Worm (Caenorhabditis elegans) whole organism, dauer: ENCODE results near the gene Y39B6A.30.

ENCODE experiments used
- unc-62 ChIP-seq: sonication (generic microtip); optimal IDR thresholded peaks from 2 replicates; lab custom pipeline; 2017; ENCODE audit warnings: missing biosample characterization, missing genetic modification reagents, missing genetic modification characterization

Gene Y39B6A.30

DNA sequence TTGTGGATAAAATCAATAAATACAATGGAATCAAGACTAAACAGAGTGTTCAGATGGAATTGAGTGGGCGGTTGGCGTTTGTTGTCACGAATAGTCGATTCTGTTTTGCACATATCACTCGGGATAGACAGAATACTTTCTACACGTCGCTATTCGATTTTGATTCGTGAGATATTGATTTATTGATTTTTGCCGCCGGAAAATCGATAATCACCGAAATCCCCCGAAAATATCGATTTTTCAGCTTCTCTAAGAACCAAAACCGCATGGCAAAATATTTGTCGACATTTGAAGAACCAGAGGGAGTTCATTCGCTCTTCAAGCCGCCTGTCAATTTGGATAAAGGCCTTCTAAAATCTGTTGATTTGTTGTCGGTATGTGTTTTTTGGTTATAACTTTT lies 4.0 kb upstream of the Y39B6A.30 start:
- no peak for TF ChIP-seq unc-62 (GFP tag; lab: Kevin White, UChicago)

ce11 chrV:19013215-19013614 lies 1.2 kb upstream of the Y39B6A.30 start:
- no peak for TF ChIP-seq unc-62 (GFP tag; lab: Kevin White, UChicago)

- no peak for TF ChIP-seq unc-62 (GFP tag; lab: Kevin White, UChicago)
Measured at ce11 chrV:19019239-19019638, 4.9 kb downstream of the Y39B6A.30 start.

DNA sequence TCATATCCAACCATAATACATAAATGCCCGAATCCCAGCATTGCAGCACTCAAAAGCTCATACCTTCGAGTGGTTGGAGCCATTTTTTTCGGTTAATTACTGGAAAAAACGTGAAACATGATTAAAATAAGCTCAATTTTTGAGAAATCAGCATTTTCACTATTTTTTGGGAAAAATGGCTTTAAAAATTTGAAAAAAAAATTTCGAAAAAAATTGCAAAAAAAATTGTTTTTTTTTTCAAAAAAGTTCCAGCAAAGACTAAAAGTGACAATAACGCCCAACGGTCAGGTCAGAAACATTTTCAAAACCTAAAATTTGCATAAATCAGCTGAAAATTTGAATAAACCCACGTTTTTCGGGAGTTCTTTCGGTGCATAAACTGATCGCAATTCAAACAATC lies 10.3 kb downstream of the Y39B6A.30 start, which contains the start of gene Y39B6A.29:
TSS of gene Y39B6A.29 (minus strand) at position 101 of the 400 bp plus-strand sequence.
- TF ChIP-seq unc-62 (GFP tag; lab: Kevin White, UChicago), result no peak

DNA sequence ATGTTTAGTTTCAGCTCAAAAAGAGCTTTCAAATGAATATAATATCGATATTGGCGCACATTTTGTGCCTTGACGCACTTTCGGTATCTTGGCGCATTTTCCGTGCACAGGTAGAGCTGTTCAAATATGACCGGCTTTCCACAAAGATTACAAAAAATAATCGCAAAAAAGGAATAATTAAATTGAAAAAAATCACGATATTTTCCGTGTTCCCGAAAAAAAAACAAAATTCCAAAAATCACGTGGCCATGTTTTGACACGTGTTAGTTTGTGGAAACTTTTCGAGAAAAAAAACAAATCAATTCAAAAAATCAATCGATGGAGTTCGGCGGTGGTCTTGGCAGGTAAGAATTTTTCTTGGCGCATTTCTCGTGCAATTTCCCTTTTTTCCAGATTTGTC lies 11.8 kb downstream of the Y39B6A.30 start, which contains the start of gene Y39B6A.25:
TSS of gene Y39B6A.25 (plus strand) at position 301 of the 400 bp plus-strand sequence.
- TF ChIP-seq unc-62 (GFP tag; lab: Kevin White, UChicago), result no peak

DNA sequence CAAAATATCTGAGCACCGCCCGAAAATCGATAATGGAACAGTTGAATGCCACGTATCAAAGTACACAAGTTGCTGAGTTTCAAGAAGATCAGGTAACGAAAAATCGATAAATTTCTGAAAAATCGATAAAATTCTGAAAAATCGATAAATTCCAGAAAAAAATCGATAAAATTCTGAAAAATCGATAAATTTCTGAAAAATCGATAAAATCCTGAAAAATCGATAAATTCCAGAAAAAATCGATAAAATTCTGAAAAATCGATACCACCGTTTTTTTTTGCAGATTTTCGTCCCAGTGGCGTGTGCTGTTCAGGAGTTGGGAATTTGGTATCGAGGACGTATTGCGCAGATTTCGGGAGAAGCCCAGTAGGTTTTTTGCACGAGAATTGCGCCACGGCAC lies 13.0 kb downstream of the Y39B6A.30 start:
- TF ChIP-seq unc-62 (GFP tag; lab: Kevin White, UChicago), result no peak

DNA sequence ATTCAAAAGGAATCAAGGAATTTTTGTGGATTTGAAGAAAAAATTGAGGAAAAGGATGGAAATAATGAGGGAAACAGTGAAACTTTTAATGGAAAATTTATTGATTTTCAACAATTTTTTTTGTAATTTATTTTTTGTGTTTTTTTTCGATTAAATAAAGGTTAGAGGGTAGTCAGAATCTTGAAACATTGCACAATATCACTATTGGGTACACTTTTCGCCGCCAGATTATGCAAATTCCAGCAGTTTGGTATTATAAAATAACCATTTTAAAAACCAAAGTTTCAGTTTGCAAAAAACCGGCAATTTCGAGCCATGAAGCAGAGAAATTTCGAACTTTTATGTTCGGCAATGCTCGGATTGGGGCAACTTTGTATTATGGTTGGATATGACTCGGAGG lies 17.1 kb downstream of the Y39B6A.30 start, which contains the start of gene Y39B6A.27:
TSS of gene Y39B6A.27 (plus strand) at position 301 of the 400 bp plus-strand sequence.
- TF ChIP-seq unc-62 (GFP tag; lab: Kevin White, UChicago), result no peak

- no peak for TF ChIP-seq unc-62 (GFP tag; lab: Kevin White, UChicago)
Measured at ce11 chrV:19036061-19036460, 21.7 kb downstream of the Y39B6A.30 start.

ce11 chrV:19037222-19037621 lies 22.8 kb downstream of the Y39B6A.30 start, which contains the start of gene asp-17:
TSS of gene asp-17 (minus strand) at chrV:19037322.
- TF ChIP-seq unc-62 (GFP tag; lab: Kevin White, UChicago), result no peak

ce11 chrV:19042256-19042655 lies 27.9 kb downstream of the Y39B6A.30 start, which contains the start of gene asp-16:
TSS of gene asp-16 (minus strand) at chrV:19042605.
- no peak for TF ChIP-seq unc-62 (GFP tag; lab: Kevin White, UChicago)

DNA sequence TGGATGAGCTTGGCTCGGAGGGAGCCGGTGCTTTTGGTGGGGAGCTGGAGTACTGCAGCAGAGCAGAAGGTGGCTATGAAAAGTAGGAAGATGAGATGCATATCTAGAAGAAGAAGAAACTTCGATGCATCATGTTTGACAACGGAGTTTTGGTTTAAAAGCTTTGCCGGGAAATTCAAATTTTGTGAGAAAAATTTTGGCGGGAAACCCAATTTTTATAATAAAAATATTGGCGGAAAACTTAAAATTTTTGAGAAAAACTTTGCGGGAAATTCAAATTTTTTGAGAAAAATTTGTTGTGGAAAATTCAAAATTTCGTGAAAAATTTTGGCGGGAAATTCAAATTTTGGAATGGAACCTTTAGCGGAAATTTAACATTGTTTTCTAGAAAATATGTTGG lies 30.4 kb downstream of the Y39B6A.30 start, which contains the start of gene asp-15:
TSS of gene asp-15 (minus strand) at position 101 of the 400 bp plus-strand sequence.
- TF ChIP-seq unc-62 (GFP tag; lab: Kevin White, UChicago), result no peak

ce11 chrV:19047442-19047841 lies 33.1 kb downstream of the Y39B6A.30 start:
- no peak for TF ChIP-seq unc-62 (GFP tag; lab: Kevin White, UChicago)

DNA sequence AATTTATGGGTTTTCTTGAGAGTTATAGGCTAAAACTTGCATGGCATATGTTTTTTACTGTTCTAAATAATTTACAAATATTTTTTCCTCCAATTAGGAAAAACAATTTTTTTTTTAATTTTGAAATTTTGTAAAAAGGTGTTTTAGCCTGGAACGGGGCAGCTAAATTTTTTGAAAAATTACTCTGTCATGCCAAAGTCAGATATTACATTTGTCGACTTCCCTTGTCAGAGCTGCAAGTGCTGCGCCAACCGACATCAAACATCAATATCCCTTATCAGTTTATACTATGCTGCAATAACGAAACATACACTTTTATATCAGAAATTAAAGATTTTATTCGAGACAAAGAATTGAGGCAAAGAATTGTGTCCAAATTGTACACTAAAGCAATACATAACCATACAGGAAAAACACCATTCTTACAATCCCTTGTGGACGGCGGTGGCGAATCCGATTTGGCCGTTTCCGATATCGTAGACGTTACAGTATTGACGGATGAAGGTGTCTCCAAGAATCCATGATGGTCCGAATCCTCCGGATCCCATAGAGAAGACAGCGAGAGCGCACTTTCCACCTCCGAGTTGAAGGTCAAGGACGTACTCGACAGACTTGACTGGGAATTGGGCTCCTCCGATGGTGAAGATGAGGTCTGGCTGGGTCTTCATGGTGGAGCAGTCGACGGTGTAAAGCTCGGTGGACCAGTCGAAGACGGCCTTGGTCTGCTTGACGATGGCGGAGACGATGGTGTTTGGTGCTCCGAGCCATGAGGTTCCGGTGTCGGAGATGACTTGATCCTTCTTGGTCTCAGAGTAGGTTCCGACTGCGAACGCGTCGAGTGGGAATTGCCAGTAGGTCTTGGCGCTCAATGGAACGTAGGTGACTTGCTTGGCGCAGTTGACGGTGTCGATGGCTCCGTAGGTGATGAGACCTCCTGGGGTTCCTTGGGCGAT lies 35.0 kb downstream of the Y39B6A.30 start:
- TF ChIP-seq unc-62 (GFP tag; lab: Kevin White, UChicago), result no peak

DNA sequence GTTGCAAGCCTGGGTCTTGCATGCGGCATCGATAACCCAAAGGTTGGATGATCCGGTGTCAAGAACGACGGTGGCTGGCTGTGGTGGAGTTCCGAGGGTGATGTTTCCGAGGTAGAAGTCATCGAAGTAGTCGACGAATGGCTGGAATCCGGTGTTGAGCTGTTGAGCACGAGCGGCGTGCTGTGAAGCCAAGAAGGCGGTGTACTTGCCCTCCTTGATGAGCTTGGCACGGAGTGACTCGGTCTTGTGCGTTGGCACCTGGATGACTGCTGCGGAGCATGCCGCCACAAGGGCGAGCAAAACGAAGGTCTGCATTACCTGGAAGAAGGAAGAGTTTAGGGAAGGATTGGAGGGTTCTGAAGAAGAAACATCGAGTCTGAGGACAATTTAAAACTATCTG lies 36.1 kb downstream of the Y39B6A.30 start, which contains the start of gene asp-1:
TSS of gene asp-1 (minus strand) at position 315 of the 400 bp plus-strand sequence.
- TF ChIP-seq unc-62 (GFP tag; lab: Kevin White, UChicago), result no peak

DNA sequence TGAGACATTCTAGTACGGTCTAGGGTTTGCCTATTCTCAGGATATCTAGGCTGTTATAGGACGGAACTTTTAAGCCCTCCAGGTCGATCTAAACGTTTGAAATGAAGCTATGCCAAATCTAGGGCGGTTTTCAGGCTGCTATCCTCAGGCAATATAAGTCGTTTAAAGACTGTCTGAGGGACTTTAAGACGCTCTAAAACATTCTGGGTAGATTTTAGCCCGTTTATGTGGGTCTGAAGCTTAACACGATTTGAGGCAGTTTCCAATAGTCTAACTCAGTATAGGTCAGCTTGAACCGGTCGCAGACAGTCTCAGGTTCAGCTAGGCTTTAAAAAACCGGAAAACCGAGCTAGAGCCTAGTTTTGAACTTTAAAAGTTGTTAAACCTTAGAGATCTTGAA lies 36.5 kb downstream of the Y39B6A.30 start:
- TF ChIP-seq unc-62 (GFP tag; lab: Kevin White, UChicago), result no peak

- no peak for TF ChIP-seq unc-62 (GFP tag; lab: Kevin White, UChicago)
Measured at ce11 chrV:19051425-19051824, 37.1 kb downstream of the Y39B6A.30 start.
